Fruit fly (Drosophila melanogaster): ENCODE data around the gene Uqcc1.
A peak's percentile ranks its signal among the peaks of the same experiment; 100 is the strongest.

Gene Uqcc1

dm6 chr3L:6978030-6978683 is 20.2 kb upstream of the Uqcc1 start (continued):
- TF ChIP-seq CG10274 (GFP tag; optimal IDR thresholded peaks at IDR 0.05) (no peak), Jarid2 (GFP tag; optimal IDR thresholded peaks at IDR 0.05) (no peak), Fer3 (tag; optimal IDR thresholded peaks at IDR 0.05) (no peak), ash1 (GFP tag; optimal IDR thresholded peaks at IDR 0.05) (no peak), peb (GFP tag; IDR thresholded peaks at IDR 0.05) (0 out of 2 replicates have a peak, but pooled peaks have one; percentile 10), CG3065 (GFP tag; optimal IDR thresholded peaks at IDR 0.05) (no peak), slp2 (GFP tag; optimal IDR thresholded peaks at IDR 0.05) (peak; percentile 13), chif (GFP tag; optimal IDR thresholded peaks at IDR 0.05) (no peak), CG3847 (GFP tag; IDR thresholded peaks at IDR 0.05) (no peak), HLHmδ (GFP tag; optimal IDR thresholded peaks at IDR 0.05) (no peak), CG33557 (GFP tag; optimal IDR thresholded peaks at IDR 0.05) (peak; percentile 16), CG9817 (tag; optimal IDR thresholded peaks at IDR 0.05) (no peak), Dek (tag; optimal IDR thresholded peaks at IDR 0.05) (no peak), CG8388 (GFP tag; optimal IDR thresholded peaks at IDR 0.05) (no peak), fru (optimal IDR thresholded peaks at IDR 0.05) (no peak), CG1647 (GFP tag; optimal IDR thresholded peaks at IDR 0.05) (no peak), zen (tag; optimal IDR thresholded peaks at IDR 0.05) (no peak), sisA (GFP tag; IDR thresholded peaks at IDR 0.05) (no peak; the same call in 1 of the 2 replicates), pros (GFP tag; optimal IDR thresholded peaks at IDR 0.05) (no peak), CG11560 (tag; IDR thresholded peaks at IDR 0.05) (no peak), grn (GFP tag; optimal IDR thresholded peaks at IDR 0.05) (no peak), Sry-β (GFP tag; optimal IDR thresholded peaks at IDR 0.05) (no peak), CG8478 (optimal IDR thresholded peaks at IDR 0.05) (no peak), HLH54F (GFP tag; optimal IDR thresholded peaks at IDR 0.05) (no peak), Dip3 (GFP tag; optimal IDR thresholded peaks at IDR 0.05) (no peak), CG12219 (GFP tag; optimal IDR thresholded peaks at IDR 0.05) (no peak), CG1529 (GFP tag; optimal IDR thresholded peaks at IDR 0.05) (no peak), CG2712 (tag; optimal IDR thresholded peaks at IDR 0.05) (peak; percentile 28), CG14667 (GFP tag; IDR thresholded peaks at IDR 0.05) (peak; percentile 41; the same call in 1 of the 2 replicates), CG7839 (tag; optimal IDR thresholded peaks at IDR 0.05) (peak; percentile 26), YL-1 (GFP tag; optimal IDR thresholded peaks at IDR 0.05) (no peak), bigmax (GFP tag; optimal IDR thresholded peaks at IDR 0.05) (no peak), ERR (GFP tag; optimal IDR thresholded peaks at IDR 0.05) (no peak), CG13894 (tag; optimal IDR thresholded peaks at IDR 0.05) (no peak), ttk (GFP tag; IDR thresholded peaks at IDR 0.05) (0 out of 2 replicates have a peak, but pooled peaks have one; percentile 18), E2f1 (GFP tag; IDR thresholded peaks at IDR 0.05) (no peak), Poxn (GFP tag; IDR thresholded peaks at IDR 0.05) (no peak), lola (GFP tag; optimal IDR thresholded peaks at IDR 0.05) (peak in 1 of 3 experiments; percentile 47), kah (GFP tag; optimal IDR thresholded peaks at IDR 0.05) (no peak), CG7357 (GFP tag; IDR thresholded peaks at IDR 0.05) (no peak), CG8290 (GFP tag; optimal IDR thresholded peaks at IDR 0.05) (no peak), CG8290 (tag; optimal IDR thresholded peaks at IDR 0.05) (no peak), gsb (GFP tag; IDR thresholded peaks at IDR 0.05) (no peak), Fer2 (tag; optimal IDR thresholded peaks at IDR 0.05) (no peak), CG4617 (GFP tag; optimal IDR thresholded peaks at IDR 0.05; ENCODE audit: borderline replicate concordance) (no peak), fd102C (GFP tag; optimal IDR thresholded peaks at IDR 0.05) (no peak), CG10565 (GFP tag; optimal IDR thresholded peaks at IDR 0.05) (no peak), CG9876 (GFP tag; optimal IDR thresholded peaks at IDR 0.05) (no peak), CG2202 (tag; optimal IDR thresholded peaks at IDR 0.05) (no peak), CG4707 (GFP tag; optimal IDR thresholded peaks at IDR 0.05) (no peak), CG3163 (GFP tag; optimal IDR thresholded peaks at IDR 0.05) (no peak)
